Worm (Caenorhabditis elegans): ENCODE results near the gene abl-1.

Gene abl-1

DNA sequence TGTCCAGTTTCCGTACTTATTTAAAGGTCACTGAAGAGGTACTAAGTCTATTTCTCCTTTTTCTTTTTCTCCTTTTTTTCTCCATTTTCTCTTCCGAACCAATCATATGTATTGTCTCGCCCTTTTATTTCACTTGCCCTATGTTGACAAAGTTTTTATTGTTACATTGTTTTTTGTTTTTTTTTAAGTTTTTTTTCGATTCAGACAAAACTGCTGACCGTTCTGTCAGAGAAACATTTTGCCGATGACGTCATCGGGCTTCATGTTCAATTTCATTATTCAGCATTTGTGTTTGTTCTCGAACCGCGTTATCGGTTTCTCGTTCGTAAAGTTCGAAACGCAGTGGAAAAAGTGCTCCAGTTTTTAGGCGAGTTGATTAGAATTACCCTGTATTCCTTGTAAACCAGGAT lies 15.4 kb upstream of the abl-1 start (continued):
- no peak for TF ChIP-seq F44E2.7 (GFP tag; IDR thresholded peaks at IDR 0.05)
- no peak for TF ChIP-seq ceh-82 (tag; optimal IDR thresholded peaks at IDR 0.05)
- TF ChIP-seq madf-5 (GFP tag; IDR thresholded peaks at IDR 0.05): no peak
- no peak for TF ChIP-seq ceh-32 (tag; optimal IDR thresholded peaks at IDR 0.05; ENCODE audit: poor library complexity)
- TF ChIP-seq nhr-48 (tag; optimal IDR thresholded peaks at IDR 0.05): peak; percentile 51
- no peak for TF ChIP-seq fos-1 (tag; optimal IDR thresholded peaks at IDR 0.05)
- TF ChIP-seq F26F4.8 (GFP tag; conservative IDR thresholded peaks at IDR 0.05): no peak
- TF ChIP-seq lsy-2 (tag; optimal IDR thresholded peaks at IDR 0.05): peak in 1 of 2 experiments; percentile 39
- TF ChIP-seq R02D3.7 (tag; optimal IDR thresholded peaks at IDR 0.05): no peak
- no peak for TF ChIP-seq zip-2 (tag; optimal IDR thresholded peaks at IDR 0.05)
- TF ChIP-seq T20F7.1 (GFP tag; optimal IDR thresholded peaks at IDR 0.05): no peak
- TF ChIP-seq saeg-2 (GFP tag; IDR thresholded peaks at IDR 0.05): no peak
- no peak for TF ChIP-seq hif-1 (tag; optimal IDR thresholded peaks at IDR 0.05)
- TF ChIP-seq vab-7 (GFP tag; IDR thresholded peaks at IDR 0.05): no peak
- TF ChIP-seq zag-1 (tag; optimal IDR thresholded peaks at IDR 0.05): no peak
- no peak for TF ChIP-seq zfp-3 (GFP tag; conservative IDR thresholded peaks at IDR 0.05)
- TF ChIP-seq attf-4 (tag; optimal IDR thresholded peaks at IDR 0.05): no peak
- no peak for TF ChIP-seq nhr-76 (tag; optimal IDR thresholded peaks at IDR 0.05)
- no peak for TF ChIP-seq egl-27 (tag; optimal IDR thresholded peaks at IDR 0.05)
- TF ChIP-seq lin-38 (GFP tag; IDR thresholded peaks at IDR 0.05): no peak
- TF ChIP-seq zip-11 (GFP tag; IDR thresholded peaks at IDR 0.05): no peak
- no peak for TF ChIP-seq F10B5.3 (tag; optimal IDR thresholded peaks at IDR 0.05)
- no peak for TF ChIP-seq ceh-28 (tag; optimal IDR thresholded peaks at IDR 0.05)
- TF ChIP-seq aly-2 (tag; optimal IDR thresholded peaks at IDR 0.05): no peak
- no peak for TF ChIP-seq lin-15B (tag; optimal IDR thresholded peaks at IDR 0.05)
- 0 out of 2 replicates have a peak, but pooled peaks have one; percentile 14 for TF ChIP-seq lin-1 (GFP tag; IDR thresholded peaks at IDR 0.05)
- no peak for TF ChIP-seq F49E8.2 (tag; optimal IDR thresholded peaks at IDR 0.05; ENCODE audit: borderline replicate concordance)
- TF ChIP-seq lin-29 (GFP tag; IDR thresholded peaks at IDR 0.05): no peak
- no peak for TF ChIP-seq zfp-2 (tag; optimal IDR thresholded peaks at IDR 0.05)
- TF ChIP-seq ZK337.2 (GFP tag; IDR thresholded peaks at IDR 0.05): no peak
- no peak for TF ChIP-seq arid-1 (GFP tag; conservative IDR thresholded peaks at IDR 0.05)
- TF ChIP-seq duxl-1 (tag; optimal IDR thresholded peaks at IDR 0.05; ENCODE audit: poor library complexity): no peak
- TF ChIP-seq dmd-9 (GFP tag; IDR thresholded peaks at IDR 0.05): no peak
- TF ChIP-seq lin-39 (tag; optimal IDR thresholded peaks at IDR 0.05): no peak
- no peak for TF ChIP-seq mdt-29 (GFP tag; IDR thresholded peaks at IDR 0.05)
- TF ChIP-seq mes-2 (tag; optimal IDR thresholded peaks at IDR 0.05; ENCODE audit: poor library complexity, severe bottlenecking): no peak
- no peak for TF ChIP-seq jun-1 (tag; optimal IDR thresholded peaks at IDR 0.05)
- TF ChIP-seq ceh-44 (GFP tag; IDR thresholded peaks at IDR 0.05): no peak
- no peak for TF ChIP-seq spr-3 (GFP tag; optimal IDR thresholded peaks at IDR 0.05)
- TF ChIP-seq nhr-41 (GFP tag; IDR thresholded peaks at IDR 0.05): no peak
- TF ChIP-seq sdz-12 (GFP tag; optimal IDR thresholded peaks at IDR 0.05): no peak
- no peak for TF ChIP-seq ctbp-1 (GFP tag; IDR thresholded peaks at IDR 0.05)
- no peak for TF ChIP-seq snpc-1.2 (GFP tag; IDR thresholded peaks at IDR 0.05)
- no peak for TF ChIP-seq mxl-2 (GFP tag; conservative IDR thresholded peaks at IDR 0.05)
- TF ChIP-seq ztf-7 (tag; optimal IDR thresholded peaks at IDR 0.05): no peak
- TF ChIP-seq php-3 (GFP tag; IDR thresholded peaks at IDR 0.05): peak; percentile 71; the same call in 1 of the 2 replicates
- TF ChIP-seq tra-1 (GFP tag; IDR thresholded peaks at IDR 0.05): peak; percentile 31; the same call in 1 of the 2 replicates
- TF ChIP-seq aha-1 (tag): no peak
- TF ChIP-seq ztf-11 (tag; optimal IDR thresholded peaks at IDR 0.05): no peak
- no peak for TF ChIP-seq gei-8 (GFP tag; optimal IDR thresholded peaks at IDR 0.05)
- no peak for TF ChIP-seq fkh-10 (GFP tag; optimal IDR thresholded peaks at IDR 0.05)
- TF ChIP-seq Y75B8A.6 (GFP tag; IDR thresholded peaks at IDR 0.05): no peak

Measured in whole organism, L4 larva.